Fruit fly (Drosophila melanogaster): ENCODE data around the gene CG32371.

DNA sequence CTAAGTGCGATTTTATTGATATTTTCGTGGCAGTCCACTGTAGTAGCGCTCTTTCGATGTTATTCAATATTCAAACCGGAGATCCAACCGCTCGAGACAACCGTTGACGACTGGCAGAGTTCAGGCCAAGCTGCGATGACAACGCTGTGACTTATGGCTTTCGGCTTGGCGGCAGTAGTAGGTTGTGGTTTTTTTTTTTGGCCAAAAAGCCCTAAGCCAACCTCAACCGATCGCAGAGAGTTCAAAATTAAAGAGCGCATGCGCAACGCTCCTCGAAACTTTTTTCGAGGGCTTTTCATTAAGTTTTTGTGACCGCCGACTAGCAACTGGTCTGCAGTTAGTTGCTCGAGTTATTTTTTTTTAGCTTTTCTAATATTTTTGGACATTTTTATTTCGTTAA, 25.2 kb downstream of the CG32371 start, which contains the start of gene Snmp2:
- TF ChIP-seq gl (tag; optimal IDR thresholded peaks at IDR 0.05) (no peak), D1 (tag; optimal IDR thresholded peaks at IDR 0.05) (no peak), CG8301 (tag; optimal IDR thresholded peaks at IDR 0.05) (no peak), EcR (GFP tag; optimal IDR thresholded peaks at IDR 0.05) (no peak), fd96Ca (GFP tag; IDR thresholded peaks at IDR 0.05) (no peak), Pif1A (GFP tag; optimal IDR thresholded peaks at IDR 0.05) (no peak), CG4496 (GFP tag; IDR thresholded peaks at IDR 0.05) (no peak), CG13204 (GFP tag; optimal IDR thresholded peaks at IDR 0.05) (no peak)

Data from whole organism, pupa.